Fruit fly (Drosophila melanogaster) whole organism, adult: ENCODE data around the gene CG43055.

Experiments used
- CG11617 ChIP-seq: fragments of 200-800 bp; sonication (Bioruptor generic); optimal IDR thresholded peaks from 2 replicates; lab custom pipeline; 2017; ENCODE audit warnings: mild to moderate bottlenecking, missing biosample characterization, missing genetic modification reagents, missing genetic modification characterization
- CG12768 ChIP-seq: fragments of 200-800 bp; sonication (Bioruptor generic); optimal IDR thresholded peaks from 2 replicates; lab custom pipeline; 2017; ENCODE audit warnings: missing biosample characterization, missing genetic modification characterization, mild to moderate bottlenecking, moderate library complexity, missing genetic modification reagents
- CG14711 ChIP-seq: fragments of 200-800 bp; sonication (Bioruptor generic); optimal IDR thresholded peaks from 2 replicates; lab custom pipeline; 2018; ENCODE audit warnings: missing biosample characterization, mild to moderate bottlenecking, missing genetic modification characterization, moderate library complexity
- CG1620 ChIP-seq: fragments of 200-800 bp; sonication (Bioruptor generic); optimal IDR thresholded peaks from 2 replicates; lab custom pipeline; 2016; ENCODE audit warnings: missing biosample characterization, missing genetic modification characterization
- CG33017 ChIP-seq: fragments of 200-800 bp; sonication (Bioruptor generic); optimal IDR thresholded peaks from 2 replicates; lab custom pipeline; 2018; ENCODE audit warnings: missing biosample characterization, mild to moderate bottlenecking, missing genetic modification characterization, moderate library complexity
- CG5204 ChIP-seq: fragments of 200-800 bp; sonication (Bioruptor generic); optimal IDR thresholded peaks from 2 replicates; lab custom pipeline; 2016; ENCODE audit warnings: missing biosample characterization, missing genetic modification characterization
- CG7045 ChIP-seq: fragments of 200-800 bp; sonication (Bioruptor generic); optimal IDR thresholded peaks from 2 replicates; lab custom pipeline; 2017; ENCODE audit warnings: missing biosample characterization, mild to moderate bottlenecking, missing genetic modification characterization
- CG7101 ChIP-seq: fragments of 200-800 bp; sonication (Bioruptor generic); optimal IDR thresholded peaks from 2 replicates; lab custom pipeline; 2018; ENCODE audit warnings: missing biosample characterization, mild to moderate bottlenecking, missing genetic modification characterization, moderate library complexity
- Clk ChIP-seq: fragments of 200-800 bp; sonication (Bioruptor generic); optimal IDR thresholded peaks from 2 replicates; lab custom pipeline; 2017; ENCODE audit warnings: missing biosample characterization, missing genetic modification characterization
- Crg-1 ChIP-seq: fragments of 200-800 bp; sonication (Bioruptor generic); optimal IDR thresholded peaks from 2 replicates; lab custom pipeline; 2016; ENCODE audit warnings: missing biosample characterization, missing genetic modification characterization
- Hr96 ChIP-seq: fragments of 200-800 bp; sonication (Bioruptor generic); optimal IDR thresholded peaks from 2 replicates; lab custom pipeline; 2016; ENCODE audit warnings: missing biosample characterization, missing genetic modification characterization
- Mnt ChIP-seq: fragments of 200-800 bp; sonication (Bioruptor generic); optimal IDR thresholded peaks from 2 replicates; lab custom pipeline; 2016; ENCODE audit warnings: missing biosample characterization, mild to moderate bottlenecking, missing genetic modification characterization
- bab1 ChIP-seq: fragments of 200-800 bp; sonication (Bioruptor generic); optimal IDR thresholded peaks from 3 replicates; lab custom pipeline; 2019; ENCODE audit warnings: missing biosample characterization, mild to moderate bottlenecking, missing genetic modification characterization, moderate library complexity
- cic ChIP-seq: fragments of 200-800 bp; sonication (Bioruptor generic); optimal IDR thresholded peaks from 2 replicates; lab custom pipeline; 2017; ENCODE audit warnings: missing biosample characterization, mild to moderate bottlenecking, missing genetic modification characterization, moderate library complexity
- cnc ChIP-seq, 2 experiments: fragments of >200 bp; optimal IDR thresholded peaks; 2 replicates each; lab custom pipeline; 2017
- kay ChIP-seq: fragments of 200-800 bp; sonication (Bioruptor generic); peaks from one replicate; lab custom pipeline; 2016; ENCODE audit warnings: missing biosample characterization, missing genetic modification characterization, borderline replicate concordance
- ovo ChIP-seq: fragments of 200-800 bp; sonication (Bioruptor generic); optimal IDR thresholded peaks from 2 replicates; lab custom pipeline; 2016; ENCODE audit warnings: missing biosample characterization, missing genetic modification characterization
- pad ChIP-seq: fragments of 200-800 bp; sonication (Bioruptor generic); optimal IDR thresholded peaks from 3 replicates; lab custom pipeline; 2017; ENCODE audit warnings: missing biosample characterization, missing genetic modification characterization, mild to moderate bottlenecking, moderate library complexity, missing genetic modification reagents
- tj ChIP-seq: fragments of 200-800 bp; sonication (Bioruptor generic); optimal IDR thresholded peaks from 3 replicates; lab custom pipeline; 2017; ENCODE audit warnings: missing biosample characterization, mild to moderate bottlenecking, missing genetic modification characterization, moderate library complexity
- toe ChIP-seq: fragments of 200-800 bp; sonication (Bioruptor generic); optimal IDR thresholded peaks from 2 replicates; lab custom pipeline; 2016; ENCODE audit warnings: missing biosample characterization, missing genetic modification characterization

Gene CG43055

DNA sequence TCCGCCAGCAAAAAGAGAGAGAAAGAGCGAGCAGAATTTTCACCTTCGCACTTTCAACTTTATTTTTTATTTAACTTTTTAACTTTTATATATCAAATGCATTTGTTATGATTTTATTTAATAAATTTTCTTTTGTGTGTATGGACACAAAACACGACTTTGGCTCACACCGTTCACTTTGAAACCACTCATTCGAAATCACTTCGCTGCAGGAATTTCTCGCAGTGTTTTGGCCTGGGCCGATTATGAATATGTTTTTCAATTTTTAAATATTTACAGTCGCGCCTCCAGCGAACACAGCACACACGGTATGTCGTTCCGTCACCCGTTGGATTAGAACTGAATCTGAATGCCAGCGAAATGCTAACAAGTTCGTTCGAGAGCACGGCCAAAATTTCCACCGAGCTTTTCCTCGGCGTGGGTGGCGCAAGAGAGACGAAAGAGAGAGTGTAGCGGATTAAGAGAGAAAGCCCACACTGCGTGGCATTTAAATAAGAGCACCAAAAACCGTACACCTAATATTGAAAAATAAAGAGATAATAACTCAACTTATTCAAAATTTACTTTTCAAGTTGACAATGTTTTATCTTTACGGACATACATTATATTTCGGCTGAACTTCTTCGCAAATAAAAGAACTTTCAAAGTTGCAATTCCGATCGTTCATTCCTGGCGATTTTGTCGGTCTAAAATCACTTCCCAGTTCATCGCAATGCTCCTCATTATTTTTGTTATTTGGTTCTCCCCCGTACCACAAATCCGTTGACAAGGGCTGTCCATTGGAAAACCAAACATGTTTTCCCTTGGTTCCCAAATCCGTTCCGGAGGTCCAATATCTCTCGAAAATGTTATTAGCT lies 30.2 kb downstream of the CG43055 start, which contains the start of gene CG15431:
CG15431 (minus strand) TSS at position 402 of the 857 bp plus-strand sequence.
- no peak for TF ChIP-seq bab1 (GFP tag; lab: Kevin White, UChicago)
- TF ChIP-seq ovo (GFP tag; lab: Kevin White, UChicago): no peak
- no peak for TF ChIP-seq Mnt (GFP tag; lab: Kevin White, UChicago)
- TF ChIP-seq CG7101 (tag; lab: Kevin White, UChicago): no peak
- TF ChIP-seq CG1620 (GFP tag; lab: Kevin White, UChicago): no peak
- no peak for TF ChIP-seq Crg-1 (GFP tag; lab: Kevin White, UChicago)
- TF ChIP-seq kay (GFP tag; lab: Kevin White, UChicago): no peak
- no peak for TF ChIP-seq Clk (GFP tag; lab: Kevin White, UChicago)
- TF ChIP-seq cic (GFP tag; lab: Kevin White, UChicago): no peak
- TF ChIP-seq pad (GFP tag; lab: Kevin White, UChicago): no peak
- peak; percentile 5 for TF ChIP-seq CG33017
- TF ChIP-seq cnc (optimal IDR thresholded peaks at IDR 0.05; lab: Kevin White, UChicago): no peak
- TF ChIP-seq tj (GFP tag; lab: Kevin White, UChicago): no peak
- no peak for TF ChIP-seq CG5204 (GFP tag; lab: Kevin White, UChicago)
- TF ChIP-seq CG12768 (GFP tag; lab: Kevin White, UChicago): no peak
- TF ChIP-seq toe (GFP tag; lab: Kevin White, UChicago): no peak
- TF ChIP-seq CG14711 (tag; lab: Kevin White, UChicago): no peak
- no peak for TF ChIP-seq Hr96 (GFP tag; lab: Kevin White, UChicago)
- peak; percentile 25 for TF ChIP-seq CG11617 (GFP tag; lab: Kevin White, UChicago)
- TF ChIP-seq CG7045: peak; percentile 29

dm6 chr2L:4442010-4442587 lies 31.1 kb downstream of the CG43055 start, which contains the start of the genes Sfp24F and CG15432:
Sfp24F (minus strand) TSS chr2L:4442060.
CG15432 (plus strand) TSS chr2L:4442320.
- no peak for TF ChIP-seq ovo (GFP tag; lab: Kevin White, UChicago)
- peak; percentile 9 for TF ChIP-seq bab1 (GFP tag; lab: Kevin White, UChicago)
- TF ChIP-seq CG7101 (tag; lab: Kevin White, UChicago): no peak
- TF ChIP-seq Mnt (GFP tag; lab: Kevin White, UChicago): no peak
- no peak for TF ChIP-seq Clk (GFP tag; lab: Kevin White, UChicago)
- TF ChIP-seq CG7045: no peak

dm6 chr2L:4444457-4444856 lies 33.5 kb downstream of the CG43055 start, which contains the start of the genes morgue and Elp3:
morgue (minus strand) TSS chr2L:4444680.
Elp3 (plus strand) TSS chr2L:4444732.
- peak; percentile 29 for TF ChIP-seq bab1 (GFP tag; lab: Kevin White, UChicago)
- peak; percentile 93 for TF ChIP-seq Mnt (GFP tag; lab: Kevin White, UChicago)
- TF ChIP-seq CG14711 (tag; lab: Kevin White, UChicago): no peak

DNA sequence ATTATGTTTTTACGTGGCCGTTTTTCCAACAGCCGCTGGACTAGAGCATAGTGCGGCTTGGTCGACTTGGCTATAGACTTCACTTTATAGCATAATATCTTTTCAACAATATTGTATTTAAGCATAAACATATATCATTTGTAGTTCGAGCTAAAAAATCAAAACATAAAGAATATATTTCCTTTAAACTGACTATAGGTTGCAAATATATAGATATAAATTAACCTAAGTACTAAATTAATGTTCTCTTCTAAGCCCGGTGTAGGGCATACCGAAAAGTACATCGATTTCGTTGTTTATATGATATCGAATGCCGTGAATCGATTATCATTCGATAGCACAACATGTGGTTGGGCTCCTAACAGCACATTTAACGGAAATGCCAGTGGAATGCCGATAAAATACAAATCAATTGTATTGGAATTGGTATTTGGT lies 37.6 kb downstream of the CG43055 start, which contains the start of gene MFS18:
MFS18 (minus strand) TSS at position 54 of the 435 bp plus-strand sequence.
- TF ChIP-seq pad (GFP tag; lab: Kevin White, UChicago): peak; percentile 76
- no peak for TF ChIP-seq Hr96 (GFP tag; lab: Kevin White, UChicago)
- peak; percentile 58 for TF ChIP-seq CG1620 (GFP tag; lab: Kevin White, UChicago)
- TF ChIP-seq CG11617 (GFP tag; lab: Kevin White, UChicago): peak; percentile 90
- TF ChIP-seq CG12768 (GFP tag; lab: Kevin White, UChicago): peak; percentile 95
- peak; percentile 77 for TF ChIP-seq ovo (GFP tag; lab: Kevin White, UChicago)
- TF ChIP-seq kay (GFP tag; lab: Kevin White, UChicago): no peak
- no peak for TF ChIP-seq CG5204 (GFP tag; lab: Kevin White, UChicago)
- TF ChIP-seq cnc (optimal IDR thresholded peaks at IDR 0.05; lab: Kevin White, UChicago): no peak
- TF ChIP-seq Mnt (GFP tag; lab: Kevin White, UChicago): peak; percentile 91
- TF ChIP-seq bab1 (GFP tag; lab: Kevin White, UChicago): peak; percentile 96
- TF ChIP-seq toe (GFP tag; lab: Kevin White, UChicago): no peak
- TF ChIP-seq CG14711 (tag; lab: Kevin White, UChicago): peak; percentile 97
- TF ChIP-seq tj (GFP tag; lab: Kevin White, UChicago): peak; percentile 63
- TF ChIP-seq CG7101 (tag; lab: Kevin White, UChicago): peak; percentile 94
- TF ChIP-seq CG7045: peak; percentile 81
- peak; percentile 58 for TF ChIP-seq Clk (GFP tag; lab: Kevin White, UChicago)
- peak; percentile 93 for TF ChIP-seq CG33017
- TF ChIP-seq cic (GFP tag; lab: Kevin White, UChicago): peak; percentile 54
- TF ChIP-seq Crg-1 (GFP tag; lab: Kevin White, UChicago): peak; percentile 57

DNA sequence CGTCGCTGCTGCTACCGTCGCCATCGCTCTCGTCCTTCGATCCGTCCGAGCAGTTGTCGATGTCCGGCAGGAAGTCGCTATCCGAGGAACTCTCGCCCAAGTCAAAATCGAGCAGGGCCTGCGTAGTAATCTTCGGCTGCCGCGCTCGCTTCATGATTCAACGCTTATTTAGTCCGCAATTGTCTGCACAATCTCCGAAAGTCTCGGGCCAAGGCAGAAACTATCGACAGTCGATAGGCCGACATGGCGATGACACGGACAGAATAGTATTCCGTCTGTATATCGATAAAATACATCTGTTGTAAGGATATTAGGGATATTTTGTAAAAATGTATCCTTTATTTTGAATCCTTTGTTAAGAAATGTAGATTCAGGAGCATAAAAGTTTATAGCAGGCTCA lies 41.8 kb downstream of the CG43055 start, which contains the start of gene CG15439:
CG15439 (minus strand) TSS at position 241 of the 400 bp plus-strand sequence.
- no peak for TF ChIP-seq CG14711 (tag; lab: Kevin White, UChicago)
- no peak for TF ChIP-seq CG5204 (GFP tag; lab: Kevin White, UChicago)
- TF ChIP-seq CG33017: no peak
- no peak for TF ChIP-seq pad (GFP tag; lab: Kevin White, UChicago)
- no peak for TF ChIP-seq cic (GFP tag; lab: Kevin White, UChicago)
- no peak for TF ChIP-seq kay (GFP tag; lab: Kevin White, UChicago)
- TF ChIP-seq toe (GFP tag; lab: Kevin White, UChicago): no peak
- no peak for TF ChIP-seq CG7101 (tag; lab: Kevin White, UChicago)
- no peak for TF ChIP-seq CG11617 (GFP tag; lab: Kevin White, UChicago)
- TF ChIP-seq cnc (optimal IDR thresholded peaks at IDR 0.05; lab: Kevin White, UChicago): no peak
- no peak for TF ChIP-seq Clk (GFP tag; lab: Kevin White, UChicago)
- no peak for TF ChIP-seq ovo (GFP tag; lab: Kevin White, UChicago)
- TF ChIP-seq tj (GFP tag; lab: Kevin White, UChicago): no peak
